Worm (Caenorhabditis elegans): ENCODE results near the gene Y64G10A.7.

DNA sequence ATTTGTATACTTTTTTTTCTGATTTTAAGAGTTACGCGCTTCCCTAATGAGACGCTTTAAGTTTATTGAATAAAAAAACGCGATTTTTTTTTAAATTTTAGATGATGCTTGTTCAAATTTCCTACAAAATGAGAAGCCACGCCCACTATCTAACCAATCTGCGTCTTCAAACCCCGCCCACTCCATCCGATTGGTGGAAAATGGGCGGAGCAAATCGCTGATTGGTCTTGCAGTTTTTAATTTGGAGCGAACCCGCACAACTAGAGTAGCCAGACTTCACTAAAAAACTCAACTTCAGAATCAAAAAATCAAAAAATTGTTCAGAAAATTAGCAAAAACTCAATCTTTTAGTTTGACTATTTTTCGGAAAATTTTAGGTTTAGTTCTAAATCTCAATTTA lies 42.3 kb upstream of the Y64G10A.7 start:
- TF ChIP-seq unc-39 (tag; optimal IDR thresholded peaks at IDR 0.05) (no peak), pha-4 (tag; optimal IDR thresholded peaks at IDR 0.05) (no peak), elt-3 (tag; optimal IDR thresholded peaks at IDR 0.05) (no peak), bed-3 (GFP tag; optimal IDR thresholded peaks at IDR 0.05) (no peak), nhr-28 (tag; optimal IDR thresholded peaks at IDR 0.05) (no peak), mep-1 (tag; optimal IDR thresholded peaks at IDR 0.05) (no peak), sptf-1 (tag; optimal IDR thresholded peaks at IDR 0.05) (no peak), cnd-1 (tag; optimal IDR thresholded peaks at IDR 0.05) (no peak), blmp-1 (tag; optimal IDR thresholded peaks at IDR 0.05) (no peak)
